Worm (Caenorhabditis elegans): ENCODE results near the gene acbp-3.

Gene acbp-3

DNA sequence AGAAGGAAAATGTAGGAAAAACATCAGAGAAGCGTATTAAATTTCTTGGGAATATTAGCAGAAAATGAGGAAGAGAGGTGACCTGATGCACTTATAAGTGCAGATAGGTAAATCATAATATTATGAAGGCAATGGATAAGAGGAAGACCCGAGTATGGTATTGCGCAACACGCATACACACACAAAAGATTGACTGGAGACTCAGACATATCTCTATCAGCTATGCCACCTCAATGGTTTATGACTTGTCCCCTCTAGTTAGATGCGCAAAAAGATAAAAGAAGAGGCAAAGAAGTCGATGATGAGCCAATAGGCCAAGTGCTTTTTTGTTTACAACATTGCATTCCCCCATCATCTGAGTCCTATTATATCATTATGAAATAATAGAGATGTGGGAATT lies 29.0 kb downstream of the acbp-3 start:
- no peak for TF ChIP-seq lsy-27 (tag; optimal IDR thresholded peaks at IDR 0.05; ENCODE audit: borderline replicate concordance, insufficient read depth)
- TF ChIP-seq C17E4.6 (GFP tag; IDR thresholded peaks at IDR 0.05): no peak
- TF ChIP-seq bed-2 (GFP tag; IDR thresholded peaks at IDR 0.05): no peak
- no peak for TF ChIP-seq ceh-40 (GFP tag; IDR thresholded peaks at IDR 0.05)
- TF ChIP-seq madf-3 (GFP tag; IDR thresholded peaks at IDR 0.05): no peak
- no peak for TF ChIP-seq F22D6.2 (tag; optimal IDR thresholded peaks at IDR 0.05)
- no peak for TF ChIP-seq tlf-1 (GFP tag; optimal IDR thresholded peaks at IDR 0.05)
- TF ChIP-seq nfyb-1 (GFP tag; IDR thresholded peaks at IDR 0.05): no peak
- TF ChIP-seq fkh-3 (tag; optimal IDR thresholded peaks at IDR 0.05): no peak
- no peak for TF ChIP-seq F57C9.4 (tag; optimal IDR thresholded peaks at IDR 0.05)
- no peak for TF ChIP-seq lag-1 (GFP tag; IDR thresholded peaks at IDR 0.05)
- no peak for TF ChIP-seq akir-1 (GFP tag; optimal IDR thresholded peaks at IDR 0.05)
- no peak for TF ChIP-seq let-526 (GFP tag; IDR thresholded peaks at IDR 0.05)

DNA sequence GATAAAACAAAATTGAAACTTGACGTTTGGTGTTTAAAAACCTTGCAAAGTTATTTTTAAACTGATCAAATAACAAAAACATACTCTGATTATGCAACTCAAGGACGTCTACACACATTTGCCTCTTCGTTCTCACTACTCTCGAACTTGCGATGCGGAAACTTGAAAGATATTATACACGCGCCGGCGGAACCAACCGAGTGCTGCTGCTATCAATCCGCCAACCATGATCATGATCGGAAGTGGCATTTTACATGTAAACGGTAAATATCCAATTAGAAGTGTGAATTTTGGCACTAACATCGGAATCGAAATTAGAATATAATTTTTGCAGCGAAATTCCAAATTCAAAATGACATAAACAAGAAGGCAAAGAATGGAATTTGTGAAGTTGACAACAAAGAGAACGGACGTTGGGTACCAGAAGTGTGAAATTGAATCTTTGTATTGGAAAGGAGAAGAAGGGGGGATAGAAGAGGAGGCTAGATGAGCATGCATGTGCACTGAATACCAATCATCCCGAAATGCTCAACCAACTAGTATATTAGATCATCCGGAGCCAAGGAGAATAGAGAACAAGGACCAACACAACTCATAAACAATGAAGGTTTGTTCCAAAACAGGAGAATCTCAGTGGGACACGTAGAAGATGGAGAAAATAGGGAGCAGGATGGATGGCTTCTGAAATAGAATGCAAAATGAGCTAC lies 30.4 kb downstream of the acbp-3 start:
- TF ChIP-seq let-526 (GFP tag; IDR thresholded peaks at IDR 0.05): no peak
- no peak for TF ChIP-seq gei-17 (GFP tag; optimal IDR thresholded peaks at IDR 0.05)
- TF ChIP-seq snpc-1.3 (tag; optimal IDR thresholded peaks at IDR 0.05; ENCODE audit: insufficient read depth): no peak

DNA sequence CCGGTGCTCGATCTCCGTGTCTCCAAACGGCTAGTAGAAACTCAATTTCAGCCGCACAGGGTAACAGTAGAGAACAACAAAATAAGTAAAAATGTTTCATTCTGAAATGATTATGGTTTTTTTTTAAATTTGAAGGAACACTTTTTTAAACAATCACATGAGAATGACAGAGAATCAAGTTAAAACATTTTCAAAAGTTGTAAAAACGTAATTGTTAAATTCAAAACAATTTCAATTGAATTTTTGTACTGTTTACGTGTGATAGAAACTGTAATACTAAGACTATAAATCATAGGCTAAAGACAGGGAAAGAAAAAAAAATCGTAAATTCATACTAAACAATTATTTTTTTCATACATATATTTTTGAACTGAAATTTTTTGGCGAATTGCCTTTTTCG lies 38.2 kb downstream of the acbp-3 start, which contains the start of gene pho-7:
Gene pho-7 (minus strand): TSS at position 101 of the 400 bp plus-strand sequence.
- TF ChIP-seq sea-2 (GFP tag; IDR thresholded peaks at IDR 0.05): no peak
- TF ChIP-seq B0035.1 (tag; optimal IDR thresholded peaks at IDR 0.05): no peak
- TF ChIP-seq pbrm-1 (GFP tag; IDR thresholded peaks at IDR 0.05): no peak
- TF ChIP-seq T07F8.4 (tag; optimal IDR thresholded peaks at IDR 0.05): no peak
- TF ChIP-seq aptf-3 (GFP tag; IDR thresholded peaks at IDR 0.05): no peak
- no peak for TF ChIP-seq Y95B8A.8 (GFP tag; IDR thresholded peaks at IDR 0.05)
- no peak for TF ChIP-seq chd-7 (tag; optimal IDR thresholded peaks at IDR 0.05)
- no peak for TF ChIP-seq nhr-90 (tag; optimal IDR thresholded peaks at IDR 0.05)
- TF ChIP-seq lin-40 (tag; optimal IDR thresholded peaks at IDR 0.05): no peak
- no peak for TF ChIP-seq F52B5.7 (tag; optimal IDR thresholded peaks at IDR 0.05)
- TF ChIP-seq D2030.7 (GFP tag; IDR thresholded peaks at IDR 0.05): no peak
- TF ChIP-seq rcor-1 (GFP tag; IDR thresholded peaks at IDR 0.05): no peak
- no peak for TF ChIP-seq Y53G8AR.9 (GFP tag; conservative IDR thresholded peaks at IDR 0.05)
- TF ChIP-seq ama-1 (optimal IDR thresholded peaks at IDR 0.05): no peak
- TF ChIP-seq ama-1 (GFP tag; optimal IDR thresholded peaks at IDR 0.05): no peak
- no peak for TF ChIP-seq nfya-2 (GFP tag; IDR thresholded peaks at IDR 0.05)

DNA sequence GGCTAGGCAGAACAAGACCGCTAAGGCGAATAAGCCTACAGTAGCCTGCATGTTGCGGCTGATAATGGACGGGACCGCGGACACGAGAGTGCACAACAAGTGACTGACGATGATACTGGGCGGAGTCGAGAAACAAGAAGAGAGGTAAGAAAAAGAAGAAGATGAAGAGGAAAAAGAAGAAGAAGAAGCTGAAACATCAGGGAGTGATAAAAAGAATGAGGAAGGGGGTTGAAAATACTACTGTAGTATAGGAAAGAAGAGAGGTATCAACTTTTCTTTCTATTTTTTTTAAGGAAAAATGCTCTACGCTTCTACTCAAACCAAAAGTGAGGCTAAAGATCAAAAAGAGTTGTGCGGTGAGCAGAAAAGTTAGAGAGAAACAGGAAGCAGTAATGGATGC lies 45.8 kb downstream of the acbp-3 start, which contains the start of gene T21B6.3:
Gene T21B6.3 (minus strand): TSS at position 101 of the 400 bp plus-strand sequence.
- TF ChIP-seq tbx-9 (tag; optimal IDR thresholded peaks at IDR 0.05; ENCODE audit: borderline replicate concordance): no peak
- no peak for TF ChIP-seq F52B5.7 (tag; optimal IDR thresholded peaks at IDR 0.05)
- TF ChIP-seq madf-6 (GFP tag; IDR thresholded peaks at IDR 0.05): no peak
- TF ChIP-seq tlf-1 (GFP tag; optimal IDR thresholded peaks at IDR 0.05): no peak
- TF ChIP-seq hsf-1 (GFP tag; IDR thresholded peaks at IDR 0.05): no peak
- TF ChIP-seq attf-5 (GFP tag; optimal IDR thresholded peaks at IDR 0.05): no peak
- TF ChIP-seq T07F8.4 (tag; optimal IDR thresholded peaks at IDR 0.05): no peak
- TF ChIP-seq die-1 (tag; optimal IDR thresholded peaks at IDR 0.05): no peak
- no peak for TF ChIP-seq F22D6.2 (tag; optimal IDR thresholded peaks at IDR 0.05)
- no peak for TF ChIP-seq dpl-1 (GFP tag; optimal IDR thresholded peaks at IDR 0.05)
